Fruit fly (Drosophila melanogaster): ENCODE results near the gene inc.

dm6 chrX:1560042-1561019 lies 77.1 kb downstream of the inc start:
- TF ChIP-seq CG16779 (tag; optimal IDR thresholded peaks at IDR 0.05) (no peak), pdm3 (GFP tag; optimal IDR thresholded peaks at IDR 0.05) (no peak), Sox15 (GFP tag; optimal IDR thresholded peaks at IDR 0.05) (no peak), CG9139 (GFP tag; optimal IDR thresholded peaks at IDR 0.05) (no peak), CG6276 (GFP tag; optimal IDR thresholded peaks at IDR 0.05) (no peak), Sox102F (GFP tag; optimal IDR thresholded peaks at IDR 0.05) (no peak), net (GFP tag; optimal IDR thresholded peaks at IDR 0.05) (no peak), dac (GFP tag; optimal IDR thresholded peaks at IDR 0.05) (no peak), lz (GFP tag; optimal IDR thresholded peaks at IDR 0.05) (no peak), CG10669 (GFP tag; optimal IDR thresholded peaks at IDR 0.05) (no peak), Hr38 (GFP tag; optimal IDR thresholded peaks at IDR 0.05) (no peak)

Measured in whole organism, prepupa.